Fruit fly (Drosophila melanogaster) whole organism, embryonic: ENCODE data around the gene Mipp2.
A peak's percentile ranks its signal among the peaks of the same experiment; 100 is the strongest.

Experiments used
- Asciz ChIP-seq: fragments of 200-800 bp; sonication (Bioruptor generic); optimal IDR thresholded peaks from 2 replicates; lab custom pipeline; 2017; ENCODE audit warnings: missing biosample characterization, mild to moderate bottlenecking, missing genetic modification characterization, missing genetic modification reagents
- CG11504 ChIP-seq: fragments of 200-800 bp; sonication (Bioruptor generic); optimal IDR thresholded peaks from 3 replicates; lab custom pipeline; 2019; ENCODE audit warnings: missing biosample characterization, mild to moderate bottlenecking, missing genetic modification characterization, moderate library complexity
- CG12659 ChIP-seq: fragments of 200-800 bp; sonication (Bioruptor generic); optimal IDR thresholded peaks from 3 replicates; lab custom pipeline; 2017; ENCODE audit warnings: mild to moderate bottlenecking, missing biosample characterization, missing genetic modification reagents, missing genetic modification characterization
- CG13296 ChIP-seq: fragments of 200-800 bp; sonication (Bioruptor generic); optimal IDR thresholded peaks from 3 replicates; lab custom pipeline; 2018; ENCODE audit warnings: missing biosample characterization, mild to moderate bottlenecking, missing genetic modification characterization
- CG15269 ChIP-seq: fragments of 200-800 bp; sonication (Bioruptor generic); optimal IDR thresholded peaks from 2 replicates; lab custom pipeline; 2018; ENCODE audit warnings: missing biosample characterization, mild to moderate bottlenecking, missing genetic modification characterization, moderate library complexity
- CG15514 ChIP-seq: fragments of 200-800 bp; sonication (Bioruptor generic); optimal IDR thresholded peaks from 3 replicates; lab custom pipeline; 2017; ENCODE audit warnings: missing biosample characterization, missing genetic modification characterization, mild to moderate bottlenecking, moderate library complexity, missing genetic modification reagents
- CG15696 ChIP-seq: fragments of 200-800 bp; sonication (Bioruptor generic); optimal IDR thresholded peaks from 2 replicates; lab custom pipeline; 2019; ENCODE audit warnings: missing biosample characterization, mild to moderate bottlenecking, missing genetic modification characterization, moderate library complexity
- CG1603 ChIP-seq: fragments of 200-800 bp; sonication (Bioruptor generic); optimal IDR thresholded peaks from 2 replicates; lab custom pipeline; 2019; ENCODE audit warnings: missing biosample characterization, mild to moderate bottlenecking, missing genetic modification characterization, moderate library complexity
- CG16863 ChIP-seq: fragments of 200-800 bp; sonication (Bioruptor generic); optimal IDR thresholded peaks from 3 replicates; lab custom pipeline; 2016; ENCODE audit warnings: missing biosample characterization, missing genetic modification characterization
- CG17328 ChIP-seq: fragments of 200-800 bp; sonication (Bioruptor generic); IDR thresholded peaks from 2 replicates; pipeline ENCODE4 v1.3.6; 2022; ENCODE audit warnings: missing biosample characterization, missing genetic modification characterization
- CG18262 ChIP-seq: fragments of 200-800 bp; optimal IDR thresholded peaks from 3 replicates; lab custom pipeline; 2019; ENCODE audit warnings: missing biosample characterization, mild to moderate bottlenecking, missing genetic modification characterization, moderate library complexity
- CG2120 ChIP-seq: fragments of 200-800 bp; sonication (Bioruptor generic); optimal IDR thresholded peaks from 3 replicates; lab custom pipeline; 2016; ENCODE audit warnings: missing biosample characterization, missing genetic modification characterization
- CG31441 ChIP-seq: fragments of 200-800 bp; sonication (Bioruptor generic); IDR thresholded peaks from 2 replicates; pipeline ENCODE4 v1.3.6; 2022; ENCODE audit warnings: missing biosample characterization, missing genetic modification characterization
- CG3726 ChIP-seq: fragments of 200-800 bp; sonication (Bioruptor generic); IDR thresholded peaks from 3 replicates; pipeline ENCODE4, ENCODE4 v1.3.6; 2022; ENCODE audit warnings: missing biosample characterization, missing genetic modification characterization
- CG4730 ChIP-seq: fragments of 200-800 bp; sonication (Bioruptor generic); IDR thresholded peaks from 2 replicates; pipeline ENCODE4 v1.3.6; 2022; ENCODE audit warnings: missing biosample characterization, missing genetic modification characterization
- CG7556 ChIP-seq: fragments of 200-800 bp; sonication (Bioruptor generic); optimal IDR thresholded peaks from 2 replicates; lab custom pipeline; 2017; ENCODE audit warnings: missing biosample characterization, mild to moderate bottlenecking, missing genetic modification characterization
- CG8290 ChIP-seq, 3 experiments: fragments of 200-800 bp; sonication (Bioruptor generic); optimal IDR thresholded peaks; 2 replicates each; lab custom pipeline; 2016 to 2019; ENCODE audit warnings: missing biosample characterization in 3 of 3, missing genetic modification characterization in 3 of 3, mild to moderate bottlenecking in 2 of 3, moderate library complexity in 1 of 3
- CG8388 ChIP-seq: fragments of 200-800 bp; sonication (Bioruptor generic); optimal IDR thresholded peaks from 2 replicates; lab custom pipeline; 2019; ENCODE audit warnings: missing biosample characterization, mild to moderate bottlenecking, missing genetic modification characterization, moderate library complexity
- CoRest ChIP-seq: fragments of 200-800 bp; sonication (Bioruptor generic); optimal IDR thresholded peaks from 3 replicates; lab custom pipeline; 2018; ENCODE audit warnings: missing biosample characterization, mild to moderate bottlenecking, missing genetic modification characterization, moderate library complexity
- Dek ChIP-seq: fragments of 200-800 bp; sonication (Bioruptor generic); optimal IDR thresholded peaks from 3 replicates; lab custom pipeline; 2019; ENCODE audit warnings: missing biosample characterization, mild to moderate bottlenecking, missing genetic modification characterization, moderate library complexity
- Eip74EF ChIP-seq, 2 experiments: fragments of 200-800 bp in 1 of 2; fragments of >200 bp in 1 of 2; sonication (Bioruptor generic) in 1 of 2; optimal IDR thresholded peaks; 2 replicates each; lab custom pipeline; 2017 to 2019; ENCODE audit warnings: missing biosample characterization in 2 of 2, missing genetic modification characterization in 2 of 2, mild to moderate bottlenecking in 1 of 2, moderate library complexity in 1 of 2
- Hmr ChIP-seq: fragments of 200-800 bp; sonication (Bioruptor generic); optimal IDR thresholded peaks from 3 replicates; lab custom pipeline; 2017; ENCODE audit warnings: mild to moderate bottlenecking, missing biosample characterization, missing genetic modification reagents, missing genetic modification characterization
- Hsf ChIP-seq: fragments of 200-800 bp; sonication (Bioruptor generic); optimal IDR thresholded peaks from 3 replicates; lab custom pipeline; 2016; ENCODE audit warnings: missing biosample characterization, missing genetic modification characterization
- MESR4 ChIP-seq: fragments of 200-800 bp; sonication (Bioruptor generic); optimal IDR thresholded peaks from 2 replicates; lab custom pipeline; 2018; ENCODE audit warnings: missing biosample characterization, mild to moderate bottlenecking, missing genetic modification characterization, moderate library complexity
- Meics ChIP-seq: fragments of 200-800 bp; sonication (Bioruptor generic); optimal IDR thresholded peaks from 2 replicates; lab custom pipeline; 2017; ENCODE audit warnings: missing biosample characterization, mild to moderate bottlenecking, missing genetic modification characterization
- Poxn ChIP-seq: fragments of 200-800 bp; sonication (Bioruptor generic); IDR thresholded peaks from 2 replicates; pipeline ENCODE4 v1.3.6; 2022; ENCODE audit warnings: missing biosample characterization, missing genetic modification characterization
- Six4 ChIP-seq: fragments of 200-800 bp; sonication (Bioruptor generic); optimal IDR thresholded peaks from 2 replicates; lab custom pipeline; 2016; ENCODE audit warnings: missing biosample characterization, missing genetic modification characterization
- Sox102F ChIP-seq: fragments of 200-800 bp; sonication (Bioruptor generic); optimal IDR thresholded peaks from 2 replicates; lab custom pipeline; 2018; ENCODE audit warnings: missing biosample characterization, mild to moderate bottlenecking, missing genetic modification characterization, moderate library complexity
- bcd ChIP-seq: fragments of 200-800 bp; sonication (Bioruptor generic); optimal IDR thresholded peaks from 2 replicates; lab custom pipeline; 2017; ENCODE audit warnings: missing biosample characterization, mild to moderate bottlenecking, missing genetic modification characterization
- bigmax ChIP-seq: fragments of 200-800 bp; sonication (Bioruptor generic); optimal IDR thresholded peaks from 2 replicates; lab custom pipeline; 2018; ENCODE audit warnings: missing biosample characterization, mild to moderate bottlenecking, missing genetic modification characterization
- disco-r ChIP-seq: fragments of 200-800 bp; sonication (Bioruptor generic); optimal IDR thresholded peaks from 2 replicates; lab custom pipeline; 2016; ENCODE audit warnings: missing biosample characterization, missing genetic modification characterization
- dm ChIP-seq: fragments of 200-800 bp; sonication (Bioruptor generic); optimal IDR thresholded peaks from 3 replicates; lab custom pipeline; 2016; ENCODE audit warnings: missing biosample characterization, missing genetic modification characterization
- ewg ChIP-seq: fragments of 200-800 bp; sonication (Bioruptor generic); optimal IDR thresholded peaks from 3 replicates; lab custom pipeline; 2017; ENCODE audit warnings: mild to moderate bottlenecking, missing biosample characterization, missing genetic modification reagents, missing genetic modification characterization
- gce ChIP-seq: fragments of 200-800 bp; sonication (Bioruptor generic); IDR thresholded peaks from 3 replicates; pipeline ENCODE4 v1.3.6; 2022; ENCODE audit warnings: missing biosample characterization, missing genetic modification characterization
- gem ChIP-seq: fragments of 200-800 bp; sonication (Bioruptor generic); optimal IDR thresholded peaks from 2 replicates; lab custom pipeline; 2019; ENCODE audit warnings: missing biosample characterization, mild to moderate bottlenecking, missing genetic modification characterization, moderate library complexity
- grau ChIP-seq: fragments of 200-800 bp; optimal IDR thresholded peaks from 3 replicates; lab custom pipeline; 2019; ENCODE audit warnings: missing biosample characterization, mild to moderate bottlenecking, missing genetic modification characterization, moderate library complexity
- hkb ChIP-seq, 2 experiments: fragments of 200-800 bp in 1 of 2; fragments of >200 bp in 1 of 2; sonication (Bioruptor generic) in 1 of 2; IDR thresholded peaks in 1 of 2; optimal IDR thresholded peaks in 1 of 2; 2 replicates each; pipeline versions ENCODE4 v1.3.6 to Lab custom; 2017 to 2022; ENCODE audit warnings: missing biosample characterization in 1 of 2, missing genetic modification characterization in 1 of 2
- lmd ChIP-seq: fragments of 200-800 bp; sonication (Bioruptor generic); IDR thresholded peaks from 2 replicates; pipeline ENCODE4 v1.3.6; 2022; ENCODE audit warnings: missing biosample characterization, missing genetic modification characterization
- otp ChIP-seq: fragments of 200-800 bp; sonication (Bioruptor generic); IDR thresholded peaks from 3 replicates; pipeline ENCODE4, ENCODE4 v1.3.6; 2022; ENCODE audit warnings: missing biosample characterization, missing genetic modification characterization
- ro ChIP-seq: fragments of 200-800 bp; sonication (Bioruptor generic); IDR thresholded peaks from 2 replicates; pipeline ENCODE4 v1.3.6; 2022; ENCODE audit warnings: missing biosample characterization, missing genetic modification characterization
- salm ChIP-seq: fragments of 200-800 bp; sonication (Bioruptor generic); optimal IDR thresholded peaks from 2 replicates; lab custom pipeline; 2018; ENCODE audit warnings: missing biosample characterization, mild to moderate bottlenecking, missing genetic modification characterization
- scrt ChIP-seq: fragments of 200-800 bp; sonication (Bioruptor generic); optimal IDR thresholded peaks from 2 replicates; lab custom pipeline; 2018; ENCODE audit warnings: missing biosample characterization, mild to moderate bottlenecking, missing genetic modification characterization, moderate library complexity
- trem ChIP-seq: fragments of 200-800 bp; optimal IDR thresholded peaks from 3 replicates; lab custom pipeline; 2019; ENCODE audit warnings: missing biosample characterization, mild to moderate bottlenecking, missing genetic modification characterization, moderate library complexity
- unpg ChIP-seq: fragments of 200-800 bp; sonication (Bioruptor generic); optimal IDR thresholded peaks from 3 replicates; lab custom pipeline; 2018; ENCODE audit warnings: missing biosample characterization, mild to moderate bottlenecking, missing genetic modification characterization, moderate library complexity

The Mipp2 gene

dm6 chrX:6092235-6092634 is 964 bp upstream of the Mipp2 start (continued):
- TF ChIP-seq Dek (tag; lab: Kevin White, UChicago) (no peak), bigmax (GFP tag; lab: Kevin White, UChicago) (no peak), CG8388 (GFP tag; lab: Kevin White, UChicago) (no peak), CG15514 (GFP tag; lab: Kevin White, UChicago) (no peak), CG2120 (GFP tag; lab: Kevin White, UChicago) (peak; percentile 34), CoRest (peak; percentile 10), lmd (GFP tag; lab: Robert Waterston, UW) (peak; percentile 42; the same call in 1 of the 2 replicates), CG31441 (GFP tag; lab: Robert Waterston, UW) (0 out of 2 replicates have a peak, but pooled peaks have one; percentile 21), CG7556 (GFP tag; lab: Kevin White, UChicago) (peak; percentile 27), CG15269 (tag; lab: Kevin White, UChicago) (peak; percentile 36), CG17328 (GFP tag; lab: Robert Waterston, UW) (0 out of 2 replicates have a peak, but pooled peaks have one; percentile 24), CG16863 (GFP tag; lab: Kevin White, UChicago) (peak; percentile 5), CG18262 (tag; lab: Kevin White, UChicago) (peak; percentile 21), unpg (GFP tag; lab: Kevin White, UChicago) (peak; percentile 23), CG13296 (peak; percentile 33), CG3726 (GFP tag; lab: Robert Waterston, UW) (no peak), Sox102F (GFP tag; lab: Kevin White, UChicago) (peak; percentile 35), grau (peak; percentile 42), CG11504 (tag; lab: Kevin White, UChicago) (peak; percentile 58), gem (tag; lab: Kevin White, UChicago) (peak; percentile 51), dm (GFP tag; lab: Kevin White, UChicago) (no peak), ro (GFP tag; lab: Robert Waterston, UW) (no peak), hkb (optimal IDR thresholded peaks at IDR 0.05; lab: Kevin White, UChicago) (no peak), hkb (GFP tag; IDR thresholded peaks at IDR 0.05; lab: Robert Waterston, UW) (no peak), trem (tag; lab: Kevin White, UChicago) (no peak), CG4730 (no peak), CG12659 (GFP tag; lab: Kevin White, UChicago) (peak; percentile 2), disco-r (GFP tag; lab: Kevin White, UChicago) (no peak), bcd (peak; percentile 31), ewg (no peak), gce (no peak), Eip74EF (GFP tag; optimal IDR thresholded peaks at IDR 0.05; lab: Kevin White, UChicago) (peak in 1 of 2 experiments; percentile 7), Hsf (GFP tag; lab: Kevin White, UChicago) (peak; percentile 9), MESR4 (GFP tag; lab: Kevin White, UChicago) (no peak), CG15696 (tag; lab: Kevin White, UChicago) (no peak), Six4 (GFP tag; lab: Kevin White, UChicago) (no peak), CG1603 (peak; percentile 16), otp (0 out of 3 replicates have a peak, but pooled peaks have one; percentile 22), Poxn (GFP tag; lab: Robert Waterston, UW) (no peak), salm (peak; percentile 19), CG8290 (GFP tag; optimal IDR thresholded peaks at IDR 0.05; lab: Kevin White, UChicago) (no peak), CG8290 (tag; optimal IDR thresholded peaks at IDR 0.05; lab: Kevin White, UChicago) (peak in 1 of 2 experiments; percentile 7), scrt (GFP tag; lab: Kevin White, UChicago) (peak; percentile 57), Meics (GFP tag; lab: Kevin White, UChicago) (peak; percentile 25), Hmr (peak; percentile 25), Asciz (GFP tag; lab: Kevin White, UChicago) (peak; percentile 34)
